Worm (Caenorhabditis elegans) whole organism, young adult: ENCODE data around the gene rab-35.

Source experiments
- B0035.1 ChIP-seq: sonication (generic microtip); optimal IDR thresholded peaks from 2 replicates; lab custom pipeline; 2016; ENCODE audit warnings: missing genetic modification characterization, mild to moderate bottlenecking, missing compliant biosample characterization, missing genotype, missing genetic modification reagents
- B0336.3 ChIP-seq: fragments of 200-800 bp; sonication (Bioruptor generic); IDR thresholded peaks from 2 replicates; pipeline ENCODE4 v1.3.6; 2022; ENCODE audit warnings: missing genetic modification characterization, missing compliant biosample characterization
- C17E4.6 ChIP-seq: fragments of 200-800 bp; sonication (Bioruptor generic); IDR thresholded peaks from 2 replicates; pipeline ENCODE4 v1.3.6; 2022; ENCODE audit warnings: missing genetic modification reagents, missing genetic modification characterization, missing compliant biosample characterization
- F10E7.11 ChIP-seq: sonication (generic microtip); optimal IDR thresholded peaks from 2 replicates; lab custom pipeline; 2017; ENCODE audit warnings: mild to moderate bottlenecking, missing genetic modification characterization, moderate library complexity, missing compliant biosample characterization
- F33H1.4 ChIP-seq: fragments of 200-800 bp; sonication (Bioruptor generic); IDR thresholded peaks from 2 replicates; pipeline ENCODE4 v1.3.6; 2022; ENCODE audit warnings: missing genetic modification reagents, missing genetic modification characterization, missing compliant biosample characterization
- F52B5.7 ChIP-seq: sonication (generic microtip); optimal IDR thresholded peaks from 2 replicates; lab custom pipeline; 2016; ENCODE audit warnings: mild to moderate bottlenecking, missing genetic modification characterization, missing compliant biosample characterization
- F55B11.4 ChIP-seq: sonication (generic microtip); optimal IDR thresholded peaks from 2 replicates; lab custom pipeline; 2016; ENCODE audit warnings: missing compliant biosample characterization, missing genetic modification characterization, borderline replicate concordance; ENCODE audit not compliant: insufficient read depth
- F57A8.1 ChIP-seq: fragments of 200-800 bp; sonication (Bioruptor generic); optimal IDR thresholded peaks from 2 replicates; lab custom pipeline; 2018; ENCODE audit warnings: mild to moderate bottlenecking, missing genetic modification characterization, moderate library complexity, missing compliant biosample characterization
- F57C9.4 ChIP-seq: sonication (generic microtip); optimal IDR thresholded peaks from 2 replicates; lab custom pipeline; 2017; ENCODE audit warnings: mild to moderate bottlenecking, missing genetic modification characterization, missing compliant biosample characterization
- K11D2.4 ChIP-seq: fragments of 200-800 bp; sonication (Bioruptor generic); IDR thresholded peaks from 2 replicates; pipeline ENCODE4 v1.3.6; 2022; ENCODE audit warnings: missing genetic modification reagents, missing genetic modification characterization, missing compliant biosample characterization
- K12H6.12 ChIP-seq: fragments of 200-800 bp; sonication (Bioruptor generic); optimal IDR thresholded peaks from 2 replicates; lab custom pipeline; 2018; ENCODE audit warnings: mild to moderate bottlenecking, missing genetic modification characterization, missing compliant biosample characterization
- Y56A3A.18 ChIP-seq: fragments of 200-800 bp; sonication (Bioruptor generic); IDR thresholded peaks from 2 replicates; pipeline ENCODE4 v1.3.6; 2022; ENCODE audit warnings: missing genetic modification reagents, missing genetic modification characterization, missing compliant biosample characterization
- akir-1 ChIP-seq: fragments of 200-800 bp; sonication (Bioruptor generic); optimal IDR thresholded peaks from 2 replicates; lab custom pipeline; 2018; ENCODE audit warnings: mild to moderate bottlenecking, missing genetic modification characterization, moderate library complexity, missing compliant biosample characterization
- aptf-3 ChIP-seq: fragments of 200-800 bp; sonication (Bioruptor generic); IDR thresholded peaks from 2 replicates; pipeline ENCODE4 v1.3.6; 2022; ENCODE audit warnings: missing genetic modification characterization, missing compliant biosample characterization
- atf-7 ChIP-seq: sonication (generic microtip); optimal IDR thresholded peaks from 2 replicates; lab custom pipeline; 2017; ENCODE audit warnings: mild to moderate bottlenecking, missing genetic modification characterization, missing compliant biosample characterization
- attf-3 ChIP-seq: fragments of 200-800 bp; sonication (Bioruptor generic); conservative IDR thresholded peaks from 2 replicates; pipeline ENCODE4 v1.3.6; 2022; ENCODE audit warnings: missing genetic modification reagents, missing genetic modification characterization, missing compliant biosample characterization
- ceh-100 ChIP-seq: fragments of 200-800 bp; sonication (Bioruptor generic); IDR thresholded peaks from 2 replicates; pipeline ENCODE4 v1.3.6; 2022; ENCODE audit warnings: missing genetic modification reagents, missing genetic modification characterization, missing compliant biosample characterization
- ceh-40 ChIP-seq: fragments of 200-800 bp; sonication (Bioruptor generic); IDR thresholded peaks from 2 replicates; pipeline ENCODE4 v1.3.6; 2022; ENCODE audit warnings: missing genetic modification characterization, missing compliant biosample characterization
- ceh-91 ChIP-seq: fragments of 200-800 bp; sonication (Bioruptor generic); IDR thresholded peaks from 2 replicates; pipeline ENCODE4 v1.3.6; 2022; ENCODE audit warnings: missing genetic modification reagents, missing genetic modification characterization, missing compliant biosample characterization
- chd-7 ChIP-seq: sonication (generic microtip); optimal IDR thresholded peaks from 2 replicates; lab custom pipeline; 2016; ENCODE audit warnings: mild to moderate bottlenecking, missing genetic modification characterization, moderate library complexity, missing compliant biosample characterization
- die-1 ChIP-seq: sonication (generic microtip); optimal IDR thresholded peaks from 2 replicates; lab custom pipeline; 2016; ENCODE audit warnings: missing genotype, mild to moderate bottlenecking, missing genetic modification characterization, missing compliant biosample characterization
- egrh-3 ChIP-seq: fragments of 200-800 bp; sonication (Bioruptor generic); IDR thresholded peaks from 2 replicates; pipeline ENCODE4 v1.3.6; 2022; ENCODE audit warnings: missing genetic modification reagents, missing genetic modification characterization, missing compliant biosample characterization
- him-1 ChIP-seq: sonication (generic microtip); optimal IDR thresholded peaks from 2 replicates; lab custom pipeline; 2016; ENCODE audit warnings: missing genotype, missing genetic modification reagents, missing genetic modification characterization, missing compliant biosample characterization
- hlh-12 ChIP-seq: sonication (generic microtip); optimal IDR thresholded peaks from 2 replicates; lab custom pipeline; 2016; ENCODE audit warnings: missing genetic modification characterization, missing compliant biosample characterization
- hlh-26 ChIP-seq: fragments of 200-800 bp; sonication (Bioruptor generic); conservative IDR thresholded peaks from 2 replicates; pipeline ENCODE4 v1.3.6; 2022; ENCODE audit warnings: missing genetic modification reagents, missing genetic modification characterization, missing compliant biosample characterization
- hrde-1 ChIP-seq: sonication (generic microtip); optimal IDR thresholded peaks from 2 replicates; lab custom pipeline; 2016; ENCODE audit warnings: missing genetic modification characterization, mild to moderate bottlenecking, missing compliant biosample characterization, moderate library complexity, missing genotype, missing genetic modification reagents, borderline replicate concordance
- hsf-1 ChIP-seq: fragments of 200-800 bp; sonication (Bioruptor generic); IDR thresholded peaks from 2 replicates; pipeline ENCODE4 v1.3.6; 2022; ENCODE audit warnings: missing genetic modification reagents, missing genetic modification characterization, missing compliant biosample characterization
- lin-40 ChIP-seq: sonication (generic microtip); optimal IDR thresholded peaks from 2 replicates; lab custom pipeline; 2016; ENCODE audit warnings: missing genetic modification characterization, mild to moderate bottlenecking, missing compliant biosample characterization, missing genotype, missing genetic modification reagents
- lsl-1 ChIP-seq: fragments of 200-800 bp; sonication (Bioruptor generic); optimal IDR thresholded peaks from 2 replicates; lab custom pipeline; 2018; ENCODE audit warnings: mild to moderate bottlenecking, missing genetic modification characterization, moderate library complexity, missing compliant biosample characterization
- lsy-27 ChIP-seq: sonication (generic microtip); optimal IDR thresholded peaks from 2 replicates; lab custom pipeline; 2017; ENCODE audit warnings: missing genetic modification characterization, mild to moderate bottlenecking, missing compliant biosample characterization, antibody characterized with exemption, missing genotype, borderline replicate concordance; ENCODE audit not compliant: insufficient read depth
- madf-6 ChIP-seq: fragments of 200-800 bp; sonication (Bioruptor generic); IDR thresholded peaks from 2 replicates; pipeline ENCODE4 v1.3.6; 2022; ENCODE audit warnings: missing genetic modification reagents, missing genetic modification characterization, missing compliant biosample characterization
- mel-28 ChIP-seq: sonication (generic microtip); optimal IDR thresholded peaks from 2 replicates; lab custom pipeline; 2016; ENCODE audit warnings: borderline replicate concordance, mild to moderate bottlenecking, missing genetic modification characterization, missing compliant biosample characterization
- mxl-1 ChIP-seq: sonication (generic microtip); optimal IDR thresholded peaks from 2 replicates; lab custom pipeline; 2016; ENCODE audit warnings: missing genetic modification characterization, missing compliant biosample characterization
- nfyb-1 ChIP-seq: fragments of 200-800 bp; sonication (Bioruptor generic); IDR thresholded peaks from 2 replicates; pipeline ENCODE4 v1.3.6; 2022; ENCODE audit warnings: missing genetic modification reagents, missing genetic modification characterization, missing compliant biosample characterization
- nhr-120 ChIP-seq: fragments of 200-800 bp; sonication (Bioruptor generic); IDR thresholded peaks from 2 replicates; pipeline ENCODE4 v1.3.6; 2022; ENCODE audit warnings: missing genetic modification characterization, missing compliant biosample characterization
- nhr-179 ChIP-seq: sonication (generic microtip); optimal IDR thresholded peaks from 2 replicates; lab custom pipeline; 2016; ENCODE audit warnings: mild to moderate bottlenecking, missing genetic modification characterization, missing compliant biosample characterization
- nhr-90 ChIP-seq: sonication (generic microtip); optimal IDR thresholded peaks from 2 replicates; lab custom pipeline; 2016; ENCODE audit warnings: missing genotype, mild to moderate bottlenecking, missing genetic modification characterization, missing compliant biosample characterization
- pbrm-1 ChIP-seq: fragments of 200-800 bp; sonication (Bioruptor generic); IDR thresholded peaks from 2 replicates; pipeline ENCODE4 v1.3.6; 2022; ENCODE audit warnings: missing genetic modification reagents, missing genetic modification characterization, missing compliant biosample characterization
- rcor-1 ChIP-seq: fragments of 200-800 bp; sonication (Bioruptor generic); IDR thresholded peaks from 2 replicates; pipeline ENCODE4 v1.3.6; 2022; ENCODE audit warnings: missing genetic modification reagents, missing genetic modification characterization, missing compliant biosample characterization
- rpc-1 ChIP-seq, 2 experiments: fragments of 150-350 bp in 1 of 2; sonication (generic microtip) in 1 of 2; optimal IDR thresholded peaks; 2 replicates each; lab custom pipeline; 2014 to 2018; ENCODE audit warnings: missing biosample characterization in 1 of 2, missing genetic modification characterization in 1 of 2, missing genetic modification reagents in 1 of 2, missing genotype in 1 of 2
- sea-2 ChIP-seq: fragments of 200-800 bp; sonication (Bioruptor generic); IDR thresholded peaks from 2 replicates; pipeline ENCODE4 v1.3.6; 2022; ENCODE audit warnings: missing genetic modification characterization, missing compliant biosample characterization
- snpc-3.4 ChIP-seq: sonication (generic microtip); optimal IDR thresholded peaks from 2 replicates; lab custom pipeline; 2017; ENCODE audit warnings: missing genetic modification characterization, mild to moderate bottlenecking, missing compliant biosample characterization, antibody characterized with exemption, moderate library complexity, missing genotype, missing genetic modification reagents
- tbp1 ChIP-seq: fragments of 200-800 bp; sonication (Bioruptor generic); optimal IDR thresholded peaks from 2 replicates; lab custom pipeline; 2018; ENCODE audit warnings: mild to moderate bottlenecking, missing genetic modification characterization, missing compliant biosample characterization
- tlf-1 ChIP-seq: fragments of 200-800 bp; sonication (Bioruptor generic); optimal IDR thresholded peaks from 2 replicates; lab custom pipeline; 2018; ENCODE audit warnings: mild to moderate bottlenecking, missing genetic modification characterization, missing compliant biosample characterization
- unc-62 ChIP-seq: fragments of 150-350 bp; optimal IDR thresholded peaks from 2 replicates; lab custom pipeline; 2014; ENCODE audit warnings: missing biosample characterization, missing genetic modification reagents, missing genetic modification characterization
- zim-3 ChIP-seq: sonication (generic microtip); optimal IDR thresholded peaks from 2 replicates; lab custom pipeline; 2017; ENCODE audit warnings: mild to moderate bottlenecking, missing genetic modification characterization, moderate library complexity, missing compliant biosample characterization
- ztf-22 ChIP-seq: fragments of 200-800 bp; sonication (Bioruptor generic); optimal IDR thresholded peaks from 2 replicates; lab custom pipeline; 2018; ENCODE audit warnings: mild to moderate bottlenecking, missing genetic modification characterization, moderate library complexity, missing compliant biosample characterization
- ztf-25 ChIP-seq: fragments of 200-800 bp; sonication (Bioruptor generic); IDR thresholded peaks from 2 replicates; pipeline ENCODE4 v1.3.6; 2022; ENCODE audit warnings: missing genetic modification reagents, missing genetic modification characterization, missing compliant biosample characterization
- ztf-28 ChIP-seq: fragments of 200-800 bp; sonication (Bioruptor generic); IDR thresholded peaks from 2 replicates; pipeline ENCODE4 v1.3.6; 2022; ENCODE audit warnings: missing genetic modification reagents, missing genetic modification characterization, missing compliant biosample characterization

The rab-35 gene

ce11 chrIII:11290554-11290953 is 20.8 kb downstream of the rab-35 start, which contains the start of the genes gly-9, mib-1 and smc-3 (continued):
- TF ChIP-seq sea-2 (GFP tag; lab: Robert Waterston, UW) (no peak), hrde-1 (no peak), mxl-1 (no peak), ceh-100 (peak; percentile 69), him-1 (tag; lab: Kevin White, UChicago) (no peak), pbrm-1 (GFP tag; lab: Robert Waterston, UW) (no peak), zim-3 (tag; lab: Kevin White, UChicago) (no peak), ztf-22 (GFP tag; lab: Kevin White, UChicago) (no peak), madf-6 (GFP tag; lab: Robert Waterston, UW) (peak; percentile 81), hsf-1 (GFP tag; lab: Robert Waterston, UW) (no peak), B0336.3 (GFP tag; lab: Robert Waterston, UW) (0 out of 2 replicates have a peak, but pooled peaks have one; percentile 39), rcor-1 (no peak; the same call in 1 of the 2 replicates), nhr-179 (no peak), unc-62 (GFP tag; lab: Kevin White, UChicago) (no peak), F55B11.4 (tag; lab: Kevin White, UChicago) (no peak), egrh-3 (GFP tag; lab: Robert Waterston, UW) (no peak), ztf-28 (peak; percentile 76; the same call in 1 of the 2 replicates), tbp1 (GFP tag; lab: Kevin White, UChicago) (peak; percentile 35), K12H6.12 (tag; lab: Kevin White, UChicago) (peak; percentile 38), K11D2.4 (GFP tag; lab: Robert Waterston, UW) (no peak), nhr-120 (GFP tag; lab: Robert Waterston, UW) (no peak), hlh-12 (tag; lab: Kevin White, UChicago) (no peak), tlf-1 (GFP tag; lab: Kevin White, UChicago) (no peak), B0035.1 (no peak), F10E7.11 (no peak), lin-40 (tag; lab: Kevin White, UChicago) (no peak), F52B5.7 (tag; lab: Kevin White, UChicago) (peak; percentile 13), nfyb-1 (GFP tag; lab: Robert Waterston, UW) (no peak), die-1 (no peak), attf-3 (0 out of 2 replicates have a peak, but pooled peaks have one; percentile 7), C17E4.6 (GFP tag; lab: Robert Waterston, UW) (no peak), nhr-90 (tag; lab: Kevin White, UChicago) (no peak), snpc-3.4 (tag; lab: Kevin White, UChicago) (no peak), chd-7 (no peak), Y56A3A.18 (GFP tag; lab: Robert Waterston, UW) (no peak), mel-28 (no peak), F57C9.4 (no peak), ztf-25 (GFP tag; lab: Robert Waterston, UW) (no peak), akir-1 (GFP tag; lab: Kevin White, UChicago) (no peak), lsy-27 (tag; lab: Kevin White, UChicago) (no peak), rpc-1 (optimal IDR thresholded peaks at IDR 0.05; lab: Kevin White, UChicago) (no peak), rpc-1 (tag; optimal IDR thresholded peaks at IDR 0.05; lab: Kevin White, UChicago) (no peak), aptf-3 (GFP tag; lab: Robert Waterston, UW) (no peak), ceh-91 (GFP tag; lab: Robert Waterston, UW) (peak; percentile 42), F57A8.1 (no peak), atf-7 (tag; lab: Kevin White, UChicago) (no peak), F33H1.4 (peak; percentile 60), lsl-1 (GFP tag; lab: Kevin White, UChicago) (peak; percentile 45), ceh-40 (GFP tag; lab: Robert Waterston, UW) (no peak), hlh-26 (GFP tag; lab: Robert Waterston, UW) (no peak)
